Fruit fly (Drosophila melanogaster) whole organism, adult: ENCODE measurements around the gene HHEX.

ENCODE experiments used
- CG7045 ChIP-seq: fragments of 200-800 bp; sonication (Bioruptor generic); optimal IDR thresholded peaks from 2 replicates; lab custom pipeline; 2017; ENCODE audit warnings: missing biosample characterization, mild to moderate bottlenecking, missing genetic modification characterization
- CG7101 ChIP-seq: fragments of 200-800 bp; sonication (Bioruptor generic); optimal IDR thresholded peaks from 2 replicates; lab custom pipeline; 2018; ENCODE audit warnings: missing biosample characterization, mild to moderate bottlenecking, missing genetic modification characterization, moderate library complexity
- ovo ChIP-seq: fragments of 200-800 bp; sonication (Bioruptor generic); optimal IDR thresholded peaks from 2 replicates; lab custom pipeline; 2016; ENCODE audit warnings: missing biosample characterization, missing genetic modification characterization
- toe ChIP-seq: fragments of 200-800 bp; sonication (Bioruptor generic); optimal IDR thresholded peaks from 2 replicates; lab custom pipeline; 2016; ENCODE audit warnings: missing biosample characterization, missing genetic modification characterization

DNA sequence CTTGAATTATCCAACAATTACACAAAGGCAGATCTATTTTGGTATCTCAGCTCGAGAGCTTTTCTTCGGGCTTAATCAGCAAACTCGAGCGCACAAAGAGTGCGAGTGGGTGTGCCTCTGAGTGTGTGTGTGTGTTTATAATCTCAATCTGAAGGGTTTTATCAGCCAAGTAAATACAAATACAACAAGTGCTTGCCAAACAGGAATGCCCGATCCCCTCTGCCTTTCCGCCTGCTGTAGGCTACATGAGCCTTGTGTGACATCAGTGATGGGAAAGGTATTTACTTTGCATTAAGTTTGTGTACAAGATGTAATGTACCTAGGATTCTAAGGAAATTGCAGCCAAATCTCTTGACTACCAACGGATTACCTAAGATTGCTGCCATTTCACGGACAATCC lies 8.7 kb upstream of the HHEX start:
- TF ChIP-seq CG7045 (GFP tag; lab: Kevin White, UChicago), result no peak
- TF ChIP-seq CG7101 (tag; lab: Kevin White, UChicago), result no peak
- TF ChIP-seq toe (GFP tag; lab: Kevin White, UChicago), result no peak
- no peak for TF ChIP-seq ovo (GFP tag; lab: Kevin White, UChicago)
